Fruit fly (Drosophila melanogaster): ENCODE measurements around the gene CG14073.

Gene CG14073

dm6 chr3L:18790630-18791167 is 29.8 kb downstream of the CG14073 start (continued):
- TF ChIP-seq CG3919 (GFP tag; optimal IDR thresholded peaks at IDR 0.05) (peak; percentile 13), Eip75B (GFP tag; optimal IDR thresholded peaks at IDR 0.05) (peak; percentile 55), OdsH (GFP tag; optimal IDR thresholded peaks at IDR 0.05) (peak; percentile 21), Eip78C (GFP tag) (peak; percentile 85), CG8319 (GFP tag; optimal IDR thresholded peaks at IDR 0.05) (no peak), CG6808 (GFP tag; optimal IDR thresholded peaks at IDR 0.05) (peak; percentile 81), CG15336 (GFP tag; IDR thresholded peaks at IDR 0.05) (peak; percentile 77), CG6276 (GFP tag; optimal IDR thresholded peaks at IDR 0.05) (peak; percentile 92), fd85E (GFP tag; optimal IDR thresholded peaks at IDR 0.05) (no peak), cyc (GFP tag; optimal IDR thresholded peaks at IDR 0.05) (no peak), CG8119 (GFP tag; IDR thresholded peaks at IDR 0.05) (peak; percentile 91), CG4318 (GFP tag; optimal IDR thresholded peaks at IDR 0.05) (no peak), dsx (GFP tag; optimal IDR thresholded peaks at IDR 0.05; ENCODE audit: poor library complexity, severe bottlenecking) (peak; percentile 26), net (GFP tag; optimal IDR thresholded peaks at IDR 0.05) (peak; percentile 74), Sox15 (GFP tag; optimal IDR thresholded peaks at IDR 0.05) (no peak), pdm3 (GFP tag; optimal IDR thresholded peaks at IDR 0.05) (peak; percentile 16), eg (GFP tag; IDR thresholded peaks at IDR 0.05) (peak; percentile 95), ss (GFP tag; optimal IDR thresholded peaks at IDR 0.05) (peak in 1 of 2 experiments; percentile 78), Blimp-1 (GFP tag; optimal IDR thresholded peaks at IDR 0.05) (peak; percentile 72), CG11294 (GFP tag; IDR thresholded peaks at IDR 0.05) (no peak; the same call in 1 of the 2 replicates), CG11762 (GFP tag; optimal IDR thresholded peaks at IDR 0.05; ENCODE audit: insufficient read depth) (peak; percentile 62)

- peak; percentile 62 for TF ChIP-seq Eip75B (GFP tag; optimal IDR thresholded peaks at IDR 0.05)
- TF ChIP-seq Gug (GFP tag; IDR thresholded peaks at IDR 0.05), result no peak
- TF ChIP-seq CG11294 (GFP tag; IDR thresholded peaks at IDR 0.05), result no peak
- peak; percentile 99 for TF ChIP-seq fkh (GFP tag; optimal IDR thresholded peaks at IDR 0.05)
- TF ChIP-seq CG6276 (GFP tag; optimal IDR thresholded peaks at IDR 0.05), result peak; percentile 30
- no peak for TF ChIP-seq topi (GFP tag; optimal IDR thresholded peaks at IDR 0.05)
- no peak for TF ChIP-seq dac (GFP tag; optimal IDR thresholded peaks at IDR 0.05)
- no peak for TF ChIP-seq CG10669 (GFP tag; optimal IDR thresholded peaks at IDR 0.05)
- TF ChIP-seq CG7368 (GFP tag; optimal IDR thresholded peaks at IDR 0.05), result no peak
- TF ChIP-seq vri (GFP tag; optimal IDR thresholded peaks at IDR 0.05), result peak; percentile 4
- no peak for TF ChIP-seq pdm3 (GFP tag; optimal IDR thresholded peaks at IDR 0.05)
- TF ChIP-seq CG11902 (GFP tag; optimal IDR thresholded peaks at IDR 0.05), result no peak
- no peak for TF ChIP-seq Hr38 (GFP tag; optimal IDR thresholded peaks at IDR 0.05)
- no peak for TF ChIP-seq Blimp-1 (GFP tag; optimal IDR thresholded peaks at IDR 0.05)
- TF ChIP-seq eg (GFP tag; IDR thresholded peaks at IDR 0.05), result 0 out of 3 replicates have a peak, but pooled peaks have one; percentile 55
- TF ChIP-seq Eip78C (GFP tag), result peak; percentile 64
- TF ChIP-seq CG32006 (GFP tag; optimal IDR thresholded peaks at IDR 0.05), result no peak
- TF ChIP-seq achi (GFP tag; optimal IDR thresholded peaks at IDR 0.05), result no peak
- TF ChIP-seq Sox102F (GFP tag; optimal IDR thresholded peaks at IDR 0.05), result no peak
- TF ChIP-seq Smox (GFP tag; optimal IDR thresholded peaks at IDR 0.05), result no peak
- no peak for TF ChIP-seq spab (GFP tag; optimal IDR thresholded peaks at IDR 0.05)
- no peak for TF ChIP-seq CG31627 (GFP tag; optimal IDR thresholded peaks at IDR 0.05)
- no peak for TF ChIP-seq CG8632 (GFP tag; optimal IDR thresholded peaks at IDR 0.05)
- TF ChIP-seq CG9139 (GFP tag; optimal IDR thresholded peaks at IDR 0.05), result no peak
- TF ChIP-seq CG15336 (GFP tag; IDR thresholded peaks at IDR 0.05), result peak; percentile 15; the same call in 1 of the 2 replicates
- TF ChIP-seq acj6 (GFP tag; optimal IDR thresholded peaks at IDR 0.05), result no peak
- peak; percentile 17; the same call in 1 of the 3 replicates for TF ChIP-seq CG8119 (GFP tag; IDR thresholded peaks at IDR 0.05)
Measured at dm6 chr3L:18789203-18790018, 31.1 kb downstream of the CG14073 start.
